Worm (Caenorhabditis elegans): Measurements from ENCODE around the gene F46F5.13.
"Not testable (repeated sequence)": the region's sequence is repeated elsewhere in the genome, so short reads cannot be mapped to it uniquely, and the experiment has no call there.

The F46F5.13 gene

DNA sequence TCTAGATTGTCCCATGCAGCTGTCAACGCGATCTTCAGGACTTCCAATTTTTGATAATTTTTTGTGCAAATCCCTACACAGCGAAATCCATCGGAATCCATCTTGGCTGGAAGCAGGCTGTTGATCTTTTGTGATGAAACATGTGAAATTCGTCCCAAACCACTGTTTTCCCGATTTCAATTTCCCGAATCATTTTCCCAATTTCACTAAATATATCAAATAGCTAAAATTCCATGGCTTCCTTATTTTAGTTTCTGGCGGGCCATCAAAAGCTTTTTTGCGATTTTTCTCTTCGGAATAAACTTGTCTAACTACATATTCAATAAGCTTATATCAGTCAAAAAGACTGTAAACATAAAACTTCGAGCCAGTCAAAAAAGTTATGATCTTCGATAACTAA is 18.4 kb downstream of the F46F5.13 start, which contains the start of gene F46F5.8:
F46F5.8 (minus strand) TSS at position 101 of the 400 bp plus-strand sequence.
- TF ChIP-seq nhr-12 (tag; optimal IDR thresholded peaks at IDR 0.05), result no peak
- no peak for TF ChIP-seq lsy-2 (tag; optimal IDR thresholded peaks at IDR 0.05)
- TF ChIP-seq cnd-1 (tag; optimal IDR thresholded peaks at IDR 0.05), result no peak
- TF ChIP-seq zip-8 (tag; optimal IDR thresholded peaks at IDR 0.05), result no peak
- TF ChIP-seq ham-2 (GFP tag; optimal IDR thresholded peaks at IDR 0.05), result no peak
- TF ChIP-seq unc-120 (tag; optimal IDR thresholded peaks at IDR 0.05; ENCODE audit: poor library complexity, severe bottlenecking), result no peak
- TF ChIP-seq ceh-39 (tag; optimal IDR thresholded peaks at IDR 0.05), result no peak
- no peak for TF ChIP-seq bed-3 (GFP tag; optimal IDR thresholded peaks at IDR 0.05)
- TF ChIP-seq blmp-1 (tag; optimal IDR thresholded peaks at IDR 0.05), result no peak

- not testable (repeated sequence) for TF ChIP-seq nhr-237, sptf-1, nhr-28 (tag; optimal IDR thresholded peaks at IDR 0.05)
Observed at ce11 chrII:822730-823129, 19.6 kb downstream of the F46F5.13 start, which contains the start of gene msrp-4. TSS of gene msrp-4 (minus strand) at chrII:822830.

ce11 chrII:823529-823928 is 20.4 kb downstream of the F46F5.13 start, which contains the start of gene F46F5.10:
TSS of gene F46F5.10 (plus strand) at chrII:823829.
- TF ChIP-seq unc-120 (tag; optimal IDR thresholded peaks at IDR 0.05; ENCODE audit: poor library complexity, severe bottlenecking), result no peak
- no peak for TF ChIP-seq ceh-83 (GFP tag; optimal IDR thresholded peaks at IDR 0.05)
- no peak for TF ChIP-seq ztf-11 (tag; optimal IDR thresholded peaks at IDR 0.05)
- TF ChIP-seq mls-2 (tag; optimal IDR thresholded peaks at IDR 0.05), result no peak
- TF ChIP-seq flh-1 (GFP tag; optimal IDR thresholded peaks at IDR 0.05), result no peak
- TF ChIP-seq nhr-76 (tag; optimal IDR thresholded peaks at IDR 0.05), result no peak
- no peak for TF ChIP-seq M03D4.4 (tag; optimal IDR thresholded peaks at IDR 0.05)
- no peak for TF ChIP-seq elt-3 (tag; optimal IDR thresholded peaks at IDR 0.05)
- no peak for TF ChIP-seq cnd-1 (tag; optimal IDR thresholded peaks at IDR 0.05)
- no peak for TF ChIP-seq hlh-1 (tag; optimal IDR thresholded peaks at IDR 0.05)
- TF ChIP-seq ceh-39 (tag; optimal IDR thresholded peaks at IDR 0.05), result no peak
- no peak for TF ChIP-seq sem-2 (GFP tag; optimal IDR thresholded peaks at IDR 0.05)
- no peak for TF ChIP-seq unc-62 (GFP tag; optimal IDR thresholded peaks at IDR 0.05)
- TF ChIP-seq sptf-1 (tag; optimal IDR thresholded peaks at IDR 0.05), result no peak
- TF ChIP-seq ceh-43 (GFP tag; optimal IDR thresholded peaks at IDR 0.05), result no peak
- no peak for TF ChIP-seq nhr-237 (tag; optimal IDR thresholded peaks at IDR 0.05)
- no peak for TF ChIP-seq elt-1 (tag; optimal IDR thresholded peaks at IDR 0.05; ENCODE audit: borderline replicate concordance, insufficient read depth)
- TF ChIP-seq zip-8 (tag; optimal IDR thresholded peaks at IDR 0.05), result no peak
- TF ChIP-seq nhr-12 (tag; optimal IDR thresholded peaks at IDR 0.05), result no peak

ce11 chrII:825521-825920 is 22.4 kb downstream of the F46F5.13 start, which contains the start of gene F28A10.1:
TSS of gene F28A10.1 (plus strand) at chrII:825821.
- TF ChIP-seq blmp-1 (tag; optimal IDR thresholded peaks at IDR 0.05), result no peak
- TF ChIP-seq elt-1 (tag; optimal IDR thresholded peaks at IDR 0.05; ENCODE audit: borderline replicate concordance, insufficient read depth), result no peak

DNA sequence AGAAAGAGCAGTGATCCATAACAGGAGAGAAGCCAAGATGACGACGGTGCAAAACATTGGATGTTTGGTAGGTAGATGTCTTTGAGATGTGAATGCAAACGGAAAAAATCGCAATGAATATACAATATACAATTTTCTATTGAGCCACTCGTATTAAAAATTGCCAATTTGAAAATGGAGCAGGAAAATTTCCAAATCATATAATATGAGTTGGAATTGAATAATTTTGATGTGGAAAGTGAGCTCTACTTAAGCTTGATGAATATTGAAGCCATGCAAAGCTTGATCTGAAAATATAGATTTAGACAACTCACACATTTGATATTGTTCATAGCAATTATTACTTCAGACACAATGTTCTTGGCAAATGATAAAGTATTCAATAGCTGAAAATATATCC is 35.3 kb downstream of the F46F5.13 start, which contains the start of gene F28A10.8:
F28A10.8 (minus strand) TSS at position 101 of the 400 bp plus-strand sequence.
- no peak for TF ChIP-seq lin-13 (tag; optimal IDR thresholded peaks at IDR 0.05)
- TF ChIP-seq M03D4.4 (tag; optimal IDR thresholded peaks at IDR 0.05), result no peak
- TF ChIP-seq tbx-8 (GFP tag; optimal IDR thresholded peaks at IDR 0.05), result no peak
- TF ChIP-seq lsy-2 (tag; optimal IDR thresholded peaks at IDR 0.05), result no peak
- TF ChIP-seq cnd-1 (tag; optimal IDR thresholded peaks at IDR 0.05), result no peak
- no peak for TF ChIP-seq mep-1 (tag; optimal IDR thresholded peaks at IDR 0.05)
- no peak for TF ChIP-seq ces-1 (GFP tag; optimal IDR thresholded peaks at IDR 0.05)
- no peak for TF ChIP-seq sptf-1 (tag; optimal IDR thresholded peaks at IDR 0.05)
- no peak for TF ChIP-seq unc-120 (tag; optimal IDR thresholded peaks at IDR 0.05; ENCODE audit: poor library complexity, severe bottlenecking)
- no peak for TF ChIP-seq mls-2 (tag; optimal IDR thresholded peaks at IDR 0.05)
- no peak for TF ChIP-seq elt-3 (tag; optimal IDR thresholded peaks at IDR 0.05)
- no peak for TF ChIP-seq nhr-237 (tag; optimal IDR thresholded peaks at IDR 0.05)

- TF ChIP-seq unc-39 (tag; optimal IDR thresholded peaks at IDR 0.05) (no peak), mab-5 (tag; optimal IDR thresholded peaks at IDR 0.05) (no peak), snpc-4 (tag; optimal IDR thresholded peaks at IDR 0.05) (no peak), ceh-43 (GFP tag; optimal IDR thresholded peaks at IDR 0.05) (no peak), hlh-1 (tag; optimal IDR thresholded peaks at IDR 0.05) (no peak), sptf-1 (tag; optimal IDR thresholded peaks at IDR 0.05) (no peak), nhr-2 (tag; optimal IDR thresholded peaks at IDR 0.05) (no peak), ztf-11 (tag; optimal IDR thresholded peaks at IDR 0.05) (no peak), tbx-8 (GFP tag; optimal IDR thresholded peaks at IDR 0.05) (no peak), ham-2 (GFP tag; optimal IDR thresholded peaks at IDR 0.05) (no peak), ceh-39 (tag; optimal IDR thresholded peaks at IDR 0.05) (no peak), elt-1 (tag; optimal IDR thresholded peaks at IDR 0.05; ENCODE audit: borderline replicate concordance, insufficient read depth) (no peak), mls-2 (tag; optimal IDR thresholded peaks at IDR 0.05) (no peak), lin-32 (GFP tag; optimal IDR thresholded peaks at IDR 0.05) (no peak)
Observed at ce11 chrII:840131-840530, 37.0 kb downstream of the F46F5.13 start, which contains the start of gene clc-33. TSS of gene clc-33 (plus strand) at chrII:840431.

Measured in whole organism, mixed stage, embryonic.